Worm (Caenorhabditis elegans): ENCODE measurements around the gene ags-3.
A peak's percentile ranks its signal among the peaks of the same experiment; 100 is the strongest.

Gene ags-3

ce11 chrX:5335368-5335767 is 32.0 kb upstream of the ags-3 start, which contains the start of gene C26B9.6:
Gene C26B9.6 (minus strand): TSS chrX:5335468.
- TF ChIP-seq mdl-1 (tag; optimal IDR thresholded peaks at IDR 0.05) (no peak), ztf-11 (tag; optimal IDR thresholded peaks at IDR 0.05) (no peak), fos-1 (tag; optimal IDR thresholded peaks at IDR 0.05) (no peak), nhr-23 (tag; optimal IDR thresholded peaks at IDR 0.05) (no peak), lin-13 (GFP tag; optimal IDR thresholded peaks at IDR 0.05) (no peak), sma-3 (GFP tag; optimal IDR thresholded peaks at IDR 0.05) (no peak), ztf-4 (tag; optimal IDR thresholded peaks at IDR 0.05) (no peak), nhr-129 (tag; optimal IDR thresholded peaks at IDR 0.05) (no peak), unc-62 (GFP tag; optimal IDR thresholded peaks at IDR 0.05) (no peak), ceh-82 (tag; optimal IDR thresholded peaks at IDR 0.05) (no peak)

- TF ChIP-seq aly-2 (tag; optimal IDR thresholded peaks at IDR 0.05) (no peak), mab-5 (tag; optimal IDR thresholded peaks at IDR 0.05) (no peak), gmeb-1 (tag; optimal IDR thresholded peaks at IDR 0.05) (no peak), snpc-4 (tag; optimal IDR thresholded peaks at IDR 0.05) (no peak), lin-39 (tag; optimal IDR thresholded peaks at IDR 0.05) (no peak), nhr-25 (tag; optimal IDR thresholded peaks at IDR 0.05) (no peak), nhr-11 (tag; optimal IDR thresholded peaks at IDR 0.05) (no peak), lin-11 (tag; optimal IDR thresholded peaks at IDR 0.05) (no peak)
These were observed 27.4 kb upstream of the ags-3 start for ce11 chrX:5330765-5331164.

ce11 chrX:5329236-5329635 is 25.8 kb upstream of the ags-3 start, which contains the start of gene C26B9.5:
Gene C26B9.5 (plus strand): TSS chrX:5329479.
- peak; percentile 80 for TF ChIP-seq skn-1 (tag; optimal IDR thresholded peaks at IDR 0.05)
- TF ChIP-seq fos-1 (tag; optimal IDR thresholded peaks at IDR 0.05): peak; percentile 86
- TF ChIP-seq nhr-77 (tag; optimal IDR thresholded peaks at IDR 0.05): no peak
- no peak for TF ChIP-seq ceh-16 (tag; optimal IDR thresholded peaks at IDR 0.05)
- no peak for TF ChIP-seq ztf-1 (GFP tag; conservative IDR thresholded peaks at IDR 0.05)
- no peak for TF ChIP-seq C34F6.9 (tag; optimal IDR thresholded peaks at IDR 0.05)
- no peak for TF ChIP-seq unc-62 (GFP tag; optimal IDR thresholded peaks at IDR 0.05)
- TF ChIP-seq lsy-2 (tag; optimal IDR thresholded peaks at IDR 0.05): no peak
- no peak for TF ChIP-seq ZK546.5 (tag; optimal IDR thresholded peaks at IDR 0.05)

DNA sequence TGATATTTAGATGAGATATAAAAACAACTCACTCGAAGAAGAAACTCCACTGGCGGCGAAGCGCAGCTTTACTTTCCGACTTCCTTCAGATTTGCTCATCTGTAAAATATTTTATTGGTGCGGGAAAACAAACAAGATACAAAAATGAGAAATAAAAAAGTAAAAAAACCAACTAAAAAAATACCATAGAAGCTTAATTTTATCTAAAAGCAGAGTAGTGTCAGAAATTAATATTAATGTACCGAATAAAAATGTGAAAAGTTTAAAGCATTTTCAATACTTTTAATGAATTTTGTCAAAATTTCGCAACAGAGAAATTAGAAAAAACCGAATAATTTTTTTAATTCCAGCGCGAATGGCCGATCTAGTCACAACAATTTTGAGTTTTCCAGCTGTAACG is 19.9 kb upstream of the ags-3 start, which contains the start of gene sto-2:
Gene sto-2 (minus strand): TSS at position 101 of the 400 bp plus-strand sequence.
- TF ChIP-seq nhr-10 (tag; optimal IDR thresholded peaks at IDR 0.05): no peak
- no peak for TF ChIP-seq ztf-4 (tag; optimal IDR thresholded peaks at IDR 0.05)
- no peak for TF ChIP-seq egl-27 (tag; optimal IDR thresholded peaks at IDR 0.05)
- TF ChIP-seq nhr-6 (tag; optimal IDR thresholded peaks at IDR 0.05): no peak
- no peak for TF ChIP-seq snpc-4 (tag; optimal IDR thresholded peaks at IDR 0.05)
- no peak for TF ChIP-seq ceh-16 (tag; optimal IDR thresholded peaks at IDR 0.05)

ce11 chrX:5321563-5321962 is 18.2 kb upstream of the ags-3 start:
- no peak for TF ChIP-seq crh-2 (tag; optimal IDR thresholded peaks at IDR 0.05)
- no peak for TF ChIP-seq ceh-16 (tag; optimal IDR thresholded peaks at IDR 0.05)
- TF ChIP-seq lin-39 (tag; optimal IDR thresholded peaks at IDR 0.05): no peak
- no peak for TF ChIP-seq C34F6.9 (tag; optimal IDR thresholded peaks at IDR 0.05)

- peak; percentile 31 for TF ChIP-seq F13H6.1 (tag; optimal IDR thresholded peaks at IDR 0.05)
- TF ChIP-seq Y55F3AM.14 (GFP tag; optimal IDR thresholded peaks at IDR 0.05): peak; percentile 10
- no peak for TF ChIP-seq ceh-82 (tag; optimal IDR thresholded peaks at IDR 0.05)
- TF ChIP-seq lin-13 (GFP tag; optimal IDR thresholded peaks at IDR 0.05): peak; percentile 15
- peak; percentile 51 for TF ChIP-seq fos-1 (tag; optimal IDR thresholded peaks at IDR 0.05)
- TF ChIP-seq sma-9 (GFP tag; optimal IDR thresholded peaks at IDR 0.05): peak; percentile 70
- no peak for TF ChIP-seq sma-9 (tag; optimal IDR thresholded peaks at IDR 0.05)
- TF ChIP-seq sem-4 (tag; optimal IDR thresholded peaks at IDR 0.05): peak; percentile 25
- no peak for TF ChIP-seq ztf-4 (tag; optimal IDR thresholded peaks at IDR 0.05)
- TF ChIP-seq gmeb-1 (tag; optimal IDR thresholded peaks at IDR 0.05): peak; percentile 58
- TF ChIP-seq nhr-21 (tag; optimal IDR thresholded peaks at IDR 0.05): peak; percentile 35
- peak; percentile 83 for TF ChIP-seq nhr-129 (tag; optimal IDR thresholded peaks at IDR 0.05)
- TF ChIP-seq crh-2 (tag; optimal IDR thresholded peaks at IDR 0.05): peak; percentile 45
- peak; percentile 47 for TF ChIP-seq egl-27 (tag; optimal IDR thresholded peaks at IDR 0.05)
- no peak for TF ChIP-seq ceh-16 (tag; optimal IDR thresholded peaks at IDR 0.05)
- no peak for TF ChIP-seq blmp-1 (tag; optimal IDR thresholded peaks at IDR 0.05; ENCODE audit: insufficient read depth)
- TF ChIP-seq sma-3 (GFP tag; optimal IDR thresholded peaks at IDR 0.05): no peak
- TF ChIP-seq lsy-2 (tag; optimal IDR thresholded peaks at IDR 0.05): peak in 1 of 2 experiments; percentile 27
These were observed 15.9 kb upstream of the ags-3 start for ce11 chrX:5319214-5319838.
